Worm (Caenorhabditis elegans) whole organism, L1 larva: ENCODE measurements around the gene fbxb-25.

Source experiments
- C16A3.4 ChIP-seq: fragments of 150-350 bp; optimal IDR thresholded peaks from 2 replicates; lab custom pipeline; 2014; ENCODE audit warnings: missing biosample characterization, missing genetic modification characterization
- aha-1 ChIP-seq: fragments of 150-350 bp; optimal IDR thresholded peaks from 2 replicates; lab custom pipeline; 2014; ENCODE audit warnings: missing biosample characterization, missing genetic modification characterization
- blmp-1 ChIP-seq: fragments of 150-350 bp; optimal IDR thresholded peaks from 2 replicates; lab custom pipeline; 2014; ENCODE audit warnings: missing biosample characterization, missing genetic modification characterization
- ceh-8 ChIP-seq: fragments of 200-800 bp; sonication (Bioruptor generic); optimal IDR thresholded peaks from 2 replicates; lab custom pipeline; 2018; ENCODE audit warnings: mild to moderate bottlenecking, missing genetic modification characterization, moderate library complexity, missing compliant biosample characterization
- ceh-88 ChIP-seq: fragments of 200-800 bp; sonication (Bioruptor generic); IDR thresholded peaks from 2 replicates; pipeline ENCODE4 v1.3.6; 2022; ENCODE audit warnings: missing genetic modification characterization, missing compliant biosample characterization
- dpl-1 ChIP-seq, 3 experiments: fragments of 150-350 bp in 2 of 3; sonication (generic microtip) in 1 of 3; optimal IDR thresholded peaks; 2 replicates each; lab custom pipeline; 2014 to 2017; ENCODE audit warnings: missing biosample characterization in 3 of 3, missing genetic modification characterization in 3 of 3, missing genetic modification reagents in 3 of 3
- dsc-1 ChIP-seq: sonication (generic microtip); optimal IDR thresholded peaks from 2 replicates; lab custom pipeline; 2016; ENCODE audit warnings: mild to moderate bottlenecking, missing genetic modification characterization, missing compliant biosample characterization
- efl-1 ChIP-seq, 4 experiments: fragments of 150-350 bp; optimal IDR thresholded peaks in 3 of 4; peaks in 1 of 4; 1 replicate in 1 of 4; 2 replicates in 3 of 4; lab custom pipeline; 2014; ENCODE audit warnings: missing biosample characterization in 2 of 4, missing genetic modification characterization in 2 of 4, missing genetic modification reagents in 2 of 4
- elt-2 ChIP-seq: sonication (generic microtip); optimal IDR thresholded peaks from 2 replicates; lab custom pipeline; 2016; ENCODE audit warnings: missing genetic modification characterization, mild to moderate bottlenecking, inconsistent platforms, missing compliant biosample characterization, missing genetic modification reagents
- elt-3 ChIP-seq, 6 experiments: fragments of 150-350 bp in 1 of 6; sonication (generic microtip); optimal IDR thresholded peaks; 2 replicates each; lab custom pipeline; 2017 to 2018; ENCODE audit warnings: missing biosample characterization in 6 of 6, missing genetic modification characterization in 6 of 6, inconsistent platforms in 1 of 6
- fkh-4 ChIP-seq: sonication (generic microtip); optimal IDR thresholded peaks from 2 replicates; lab custom pipeline; 2016; ENCODE audit warnings: missing compliant biosample characterization, missing genetic modification characterization, borderline replicate concordance
- irx-1 ChIP-seq: sonication (generic microtip); optimal IDR thresholded peaks from 2 replicates; lab custom pipeline; 2016; ENCODE audit warnings: missing genetic modification characterization, missing compliant biosample characterization
- lin-14 ChIP-seq: fragments of 200-800 bp; sonication (Bioruptor generic); optimal IDR thresholded peaks from 2 replicates; lab custom pipeline; 2018; ENCODE audit warnings: mild to moderate bottlenecking, missing genetic modification characterization, moderate library complexity, missing compliant biosample characterization
- lin-35 ChIP-seq, 2 experiments: fragments of 150-350 bp; optimal IDR thresholded peaks; 2 replicates each; lab custom pipeline; 2014; ENCODE audit warnings: missing biosample characterization in 2 of 2, missing genetic modification characterization in 2 of 2, missing genetic modification reagents in 2 of 2
- lsy-2 ChIP-seq, 2 experiments: fragments of 150-350 bp; optimal IDR thresholded peaks; 2 replicates each; lab custom pipeline; 2014; ENCODE audit warnings: missing biosample characterization in 2 of 2, missing genetic modification characterization in 2 of 2
- mab-9 ChIP-seq: fragments of 200-800 bp; sonication (Bioruptor generic); IDR thresholded peaks from 2 replicates; pipeline ENCODE4 v1.3.6; 2022; ENCODE audit warnings: missing genetic modification reagents, missing genetic modification characterization, missing compliant biosample characterization
- mef-2 ChIP-seq: fragments of 150-350 bp; optimal IDR thresholded peaks from 2 replicates; lab custom pipeline; 2014; ENCODE audit warnings: missing biosample characterization, missing genetic modification characterization
- nhr-11 ChIP-seq: fragments of 150-350 bp; optimal IDR thresholded peaks from 2 replicates; lab custom pipeline; 2014; ENCODE audit warnings: missing biosample characterization, missing genetic modification characterization
- nhr-12 ChIP-seq: sonication (generic microtip); optimal IDR thresholded peaks from 2 replicates; lab custom pipeline; 2017; ENCODE audit warnings: missing biosample characterization, missing genetic modification characterization
- nhr-19 ChIP-seq: fragments of 200-800 bp; sonication (Bioruptor generic); conservative IDR thresholded peaks from 2 replicates; pipeline ENCODE4 v1.3.6; 2022; ENCODE audit warnings: missing genetic modification characterization, missing compliant biosample characterization
- nhr-237 ChIP-seq: fragments of 150-350 bp; optimal IDR thresholded peaks from 2 replicates; lab custom pipeline; 2014; ENCODE audit warnings: missing biosample characterization, missing genetic modification characterization
- nhr-76 ChIP-seq: sonication (generic microtip); optimal IDR thresholded peaks from 2 replicates; lab custom pipeline; 2017; ENCODE audit warnings: missing biosample characterization, missing genetic modification characterization
- nhr-77 ChIP-seq: fragments of 150-350 bp; optimal IDR thresholded peaks from 2 replicates; lab custom pipeline; 2014; ENCODE audit warnings: missing biosample characterization, missing genetic modification characterization
- nhr-90 ChIP-seq: sonication (generic microtip); optimal IDR thresholded peaks from 2 replicates; lab custom pipeline; 2016; ENCODE audit warnings: mild to moderate bottlenecking, missing genetic modification characterization, missing compliant biosample characterization; ENCODE audit not compliant: poor library complexity
- pqm-1 ChIP-seq: sonication (generic microtip); optimal IDR thresholded peaks from 3 replicates; lab custom pipeline; 2017; ENCODE audit warnings: missing biosample characterization, missing genetic modification characterization
- skn-1 ChIP-seq: fragments of 150-350 bp; optimal IDR thresholded peaks from 2 replicates; lab custom pipeline; 2014; ENCODE audit warnings: missing biosample characterization, missing genetic modification characterization
- sptf-1 ChIP-seq: fragments of 150-350 bp; optimal IDR thresholded peaks from 2 replicates; lab custom pipeline; 2014; ENCODE audit warnings: missing biosample characterization, missing genetic modification characterization
- unc-30 ChIP-seq: sonication (generic microtip); optimal IDR thresholded peaks from 2 replicates; lab custom pipeline; 2017; ENCODE audit warnings: missing biosample characterization, missing genetic modification characterization
- unc-62 ChIP-seq: fragments of 150-350 bp; optimal IDR thresholded peaks from 2 replicates; lab custom pipeline; 2014; ENCODE audit warnings: missing biosample characterization, missing genetic modification reagents, missing genetic modification characterization
- unc-86 ChIP-seq: sonication (generic microtip); optimal IDR thresholded peaks from 2 replicates; lab custom pipeline; 2016; ENCODE audit warnings: missing genetic modification characterization, missing compliant biosample characterization
- vab-15 ChIP-seq: sonication (generic microtip); optimal IDR thresholded peaks from 2 replicates; lab custom pipeline; 2017; ENCODE audit warnings: missing genotype, mild to moderate bottlenecking, missing genetic modification characterization, missing compliant biosample characterization
- xbp-1 ChIP-seq: sonication (generic microtip); optimal IDR thresholded peaks from 2 replicates; lab custom pipeline; 2016; ENCODE audit warnings: missing genetic modification characterization, missing compliant biosample characterization
- zip-4 ChIP-seq: fragments of 200-800 bp; sonication (Bioruptor generic); optimal IDR thresholded peaks from 2 replicates; lab custom pipeline; 2018; ENCODE audit warnings: mild to moderate bottlenecking, missing genetic modification characterization, moderate library complexity, missing compliant biosample characterization
- ztf-4 ChIP-seq: fragments of 150-350 bp; optimal IDR thresholded peaks from 2 replicates; lab custom pipeline; 2014; ENCODE audit warnings: missing biosample characterization, missing genetic modification characterization

The fbxb-25 gene

DNA sequence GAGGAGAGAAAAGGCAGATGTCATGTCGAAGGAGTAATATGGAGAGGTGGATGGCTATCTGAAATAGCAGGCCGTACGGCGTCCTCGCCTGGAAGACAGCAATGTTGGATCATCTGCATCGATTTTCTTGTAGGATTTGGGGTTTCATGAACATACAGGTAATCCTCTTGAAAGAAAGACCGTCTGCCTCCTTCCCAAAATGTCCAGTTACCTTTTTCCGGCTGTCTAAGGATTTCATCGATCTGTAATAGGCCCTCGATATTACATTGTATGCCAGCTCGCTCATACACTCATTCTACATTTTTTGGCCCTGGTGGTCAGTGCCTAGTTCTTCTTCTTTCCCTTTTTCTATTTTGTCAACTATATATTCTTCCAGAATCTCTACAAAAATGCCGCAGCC lies 38.6 kb downstream of the fbxb-25 start, which contains the start of the genes fbxb-5 and btb-8:
Gene fbxb-5 (minus strand): TSS at position 101 of the 400 bp plus-strand sequence.
Gene btb-8 (plus strand): TSS at position 377 of the 400 bp plus-strand sequence.
- no peak for TF ChIP-seq irx-1 (tag; lab: Kevin White, UChicago)
- no peak for TF ChIP-seq C16A3.4 (tag; lab: Kevin White, UChicago)
- no peak for TF ChIP-seq nhr-11 (tag; lab: Kevin White, UChicago)
- TF ChIP-seq zip-4 (GFP tag; lab: Kevin White, UChicago) = no peak
- no peak for TF ChIP-seq mab-9
- no peak for TF ChIP-seq unc-30 (tag; lab: Kevin White, UChicago)
- TF ChIP-seq unc-62 = no peak
- TF ChIP-seq pqm-1 (tag; lab: Kevin White, UChicago) = no peak
- no peak for TF ChIP-seq nhr-77 (tag; lab: Kevin White, UChicago)
- TF ChIP-seq ceh-8 (GFP tag; lab: Kevin White, UChicago) = no peak
- no peak for TF ChIP-seq dsc-1 (tag; lab: Kevin White, UChicago)
- TF ChIP-seq blmp-1 = no peak

- TF ChIP-seq xbp-1 = no peak
- TF ChIP-seq, all 84 proteins: peak for 0
Observed at ce11 chrII:1724314-1724713, 40.5 kb downstream of the fbxb-25 start, which contains the start of gene fbxb-11. Gene fbxb-11, plus strand, starts transcription at chrII:1724614.

ce11 chrII:1725735-1726134 lies 41.9 kb downstream of the fbxb-25 start, which contains the start of gene F45C12.17:
Gene F45C12.17, plus strand, starts transcription at chrII:1726111.
- TF ChIP-seq irx-1 (tag; lab: Kevin White, UChicago) = no peak
- no peak for TF ChIP-seq skn-1 (tag; lab: Kevin White, UChicago)
- no peak for TF ChIP-seq efl-1 (optimal IDR thresholded peaks at IDR 0.05; lab: Kevin White, UChicago)
- no peak for TF ChIP-seq efl-1 (GFP tag; optimal IDR thresholded peaks at IDR 0.05 in 1 of 2; lab: Kevin White, UChicago)
- no peak for TF ChIP-seq unc-86 (tag; lab: Kevin White, UChicago)
- no peak for TF ChIP-seq nhr-19 (GFP tag; lab: Robert Waterston, UW)
- TF ChIP-seq vab-15 (tag; lab: Kevin White, UChicago) = no peak
- TF ChIP-seq nhr-77 (tag; lab: Kevin White, UChicago) = no peak
- no peak for TF ChIP-seq nhr-11 (tag; lab: Kevin White, UChicago)
- TF ChIP-seq ztf-4 (tag; lab: Kevin White, UChicago) = no peak
- TF ChIP-seq aha-1 = no peak
- no peak for TF ChIP-seq nhr-237
- TF ChIP-seq ceh-88 (GFP tag; lab: Robert Waterston, UW) = no peak
- TF ChIP-seq elt-3 (tag; optimal IDR thresholded peaks at IDR 0.05; lab: Kevin White, UChicago) = no peak
- no peak for TF ChIP-seq lsy-2 (tag; optimal IDR thresholded peaks at IDR 0.05; lab: Kevin White, UChicago)
- TF ChIP-seq sptf-1 (tag; lab: Kevin White, UChicago) = no peak
- no peak for TF ChIP-seq zip-4 (GFP tag; lab: Kevin White, UChicago)

- TF ChIP-seq nhr-12 (tag; lab: Kevin White, UChicago) = no peak
- no peak for TF ChIP-seq fkh-4 (tag; lab: Kevin White, UChicago)
- peak; percentile 26 for TF ChIP-seq pqm-1 (tag; lab: Kevin White, UChicago)
- no peak for TF ChIP-seq lin-14
- no peak for TF ChIP-seq mef-2 (tag; lab: Kevin White, UChicago)
- no peak for TF ChIP-seq dpl-1 (GFP tag; optimal IDR thresholded peaks at IDR 0.05; lab: Kevin White, UChicago)
- no peak for TF ChIP-seq skn-1 (tag; lab: Kevin White, UChicago)
- TF ChIP-seq lin-35 (GFP tag; optimal IDR thresholded peaks at IDR 0.05; lab: Kevin White, UChicago) = peak in 1 of 2 experiments; percentile 28
- TF ChIP-seq elt-2 (tag; lab: Kevin White, UChicago) = peak; percentile 86
- TF ChIP-seq nhr-90 (tag; lab: Kevin White, UChicago) = no peak
- TF ChIP-seq nhr-76 (tag; lab: Kevin White, UChicago) = no peak
- no peak for TF ChIP-seq sptf-1 (tag; lab: Kevin White, UChicago)
- TF ChIP-seq, all 84 proteins: peak for 3
Observed at ce11 chrII:1728253-1728652, 44.4 kb downstream of the fbxb-25 start, which contains the start of gene btb-9. Gene btb-9, plus strand, starts transcription at chrII:1728506.
